Fruit fly (Drosophila melanogaster) whole organism, adult: ENCODE data around the gene CG31948.

Experiments used
- CG5204 ChIP-seq: fragments of 200-800 bp; sonication (Bioruptor generic); optimal IDR thresholded peaks from 2 replicates; lab custom pipeline; 2016; ENCODE audit warnings: missing biosample characterization, missing genetic modification characterization
- cic ChIP-seq: fragments of 200-800 bp; sonication (Bioruptor generic); optimal IDR thresholded peaks from 2 replicates; lab custom pipeline; 2017; ENCODE audit warnings: missing biosample characterization, mild to moderate bottlenecking, missing genetic modification characterization, moderate library complexity
- kay ChIP-seq: fragments of 200-800 bp; sonication (Bioruptor generic); peaks from one replicate; lab custom pipeline; 2016; ENCODE audit warnings: missing biosample characterization, missing genetic modification characterization, borderline replicate concordance
- pad ChIP-seq: fragments of 200-800 bp; sonication (Bioruptor generic); optimal IDR thresholded peaks from 3 replicates; lab custom pipeline; 2017; ENCODE audit warnings: missing biosample characterization, missing genetic modification characterization, mild to moderate bottlenecking, moderate library complexity, missing genetic modification reagents
- tj ChIP-seq: fragments of 200-800 bp; sonication (Bioruptor generic); optimal IDR thresholded peaks from 3 replicates; lab custom pipeline; 2017; ENCODE audit warnings: missing biosample characterization, mild to moderate bottlenecking, missing genetic modification characterization, moderate library complexity
- toe ChIP-seq: fragments of 200-800 bp; sonication (Bioruptor generic); optimal IDR thresholded peaks from 2 replicates; lab custom pipeline; 2016; ENCODE audit warnings: missing biosample characterization, missing genetic modification characterization

- TF ChIP-seq toe: no peak
- TF ChIP-seq kay: no peak
- TF ChIP-seq tj: no peak
- TF ChIP-seq CG5204: no peak
- no peak for TF ChIP-seq pad (GFP tag; lab: Kevin White, UChicago)
- TF ChIP-seq cic (GFP tag; lab: Kevin White, UChicago): no peak
Observed at dm6 chr2L:2382971-2383370, 33.5 kb downstream of the CG31948 start, which contains the start of gene PIG-Wa.
